Worm (Caenorhabditis elegans): Measurements from ENCODE around the gene hot-6.

The hot-6 gene

ce11 chrV:11043767-11044166, 21.0 kb upstream of the hot-6 start, which contains the start of gene C45B11.6:
TSS of gene C45B11.6 (plus strand) at chrV:11044067.
- no peak for TF ChIP-seq ceh-8 (GFP tag; optimal IDR thresholded peaks at IDR 0.05)
- TF ChIP-seq hlh-4 (tag; optimal IDR thresholded peaks at IDR 0.05): no peak
- TF ChIP-seq fos-1 (tag; optimal IDR thresholded peaks at IDR 0.05): no peak
- TF ChIP-seq efl-1 (optimal IDR thresholded peaks at IDR 0.05): no peak
- no peak for TF ChIP-seq efl-1 (GFP tag; optimal IDR thresholded peaks at IDR 0.05 in 1 of 2)
- TF ChIP-seq mef-2 (tag; optimal IDR thresholded peaks at IDR 0.05): no peak
- no peak for TF ChIP-seq nhr-90 (tag; optimal IDR thresholded peaks at IDR 0.05; ENCODE audit: poor library complexity)
- no peak for TF ChIP-seq lin-15B (tag; optimal IDR thresholded peaks at IDR 0.05)
- no peak for TF ChIP-seq dsc-1 (tag; optimal IDR thresholded peaks at IDR 0.05)
- no peak for TF ChIP-seq ceh-82 (tag; optimal IDR thresholded peaks at IDR 0.05)
- TF ChIP-seq ces-1 (GFP tag; optimal IDR thresholded peaks at IDR 0.05): no peak
- no peak for TF ChIP-seq elt-2 (tag; optimal IDR thresholded peaks at IDR 0.05)
- no peak for TF ChIP-seq C34B4.2 (tag; optimal IDR thresholded peaks at IDR 0.05)
- no peak for TF ChIP-seq nhr-12 (tag; optimal IDR thresholded peaks at IDR 0.05)
- TF ChIP-seq isw-1 (GFP tag; IDR thresholded peaks at IDR 0.05): no peak

ce11 chrV:11042538-11042937, 19.8 kb upstream of the hot-6 start, which contains the start of gene C45B11.2:
TSS of gene C45B11.2 (plus strand) at chrV:11042710.
- TF ChIP-seq dsc-1 (tag; optimal IDR thresholded peaks at IDR 0.05) (no peak), nhr-20 (tag; optimal IDR thresholded peaks at IDR 0.05) (no peak), grh-1 (GFP tag; IDR thresholded peaks at IDR 0.05) (no peak), pag-3 (tag; optimal IDR thresholded peaks at IDR 0.05; ENCODE audit: borderline replicate concordance, insufficient read depth) (no peak), xbp-1 (tag; optimal IDR thresholded peaks at IDR 0.05) (no peak), ztf-4 (tag; optimal IDR thresholded peaks at IDR 0.05) (no peak), aly-2 (tag; optimal IDR thresholded peaks at IDR 0.05) (no peak)

DNA sequence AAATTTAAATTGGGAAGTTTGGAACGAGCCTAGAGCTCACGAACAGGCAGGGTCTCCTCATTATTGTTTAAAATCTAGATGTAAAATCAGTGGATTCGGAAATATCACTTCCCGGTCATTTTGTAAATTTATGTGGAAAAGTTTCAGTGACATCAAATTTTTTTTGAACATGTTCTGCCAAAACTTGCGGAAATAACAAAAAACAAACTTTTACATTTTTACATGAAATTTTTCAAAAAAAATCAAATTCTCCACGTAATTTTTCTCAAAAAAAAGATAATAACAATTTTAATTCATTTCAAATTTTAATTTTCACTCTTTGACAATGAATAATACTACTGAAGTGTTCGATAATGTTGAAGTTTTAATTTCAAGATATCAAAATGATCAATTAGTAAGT, 18.8 kb upstream of the hot-6 start, which contains the start of gene C45B11.5:
C45B11.5 (plus strand) TSS at position 301 of the 400 bp plus-strand sequence.
- no peak for TF ChIP-seq unc-62 (GFP tag; optimal IDR thresholded peaks at IDR 0.05)
- no peak for TF ChIP-seq alr-1 (tag; optimal IDR thresholded peaks at IDR 0.05; ENCODE audit: borderline replicate concordance)
- TF ChIP-seq Y116A8C.19 (tag; optimal IDR thresholded peaks at IDR 0.05; ENCODE audit: borderline replicate concordance): no peak
- no peak for TF ChIP-seq ceh-63 (GFP tag; optimal IDR thresholded peaks at IDR 0.05)
- no peak for TF ChIP-seq irx-1 (tag; optimal IDR thresholded peaks at IDR 0.05)

- no peak for TF ChIP-seq alr-1 (tag; optimal IDR thresholded peaks at IDR 0.05; ENCODE audit: borderline replicate concordance)
These were observed 17.7 kb upstream of the hot-6 start, which contains the start of gene C45B11.8 for ce11 chrV:11040473-11040872. TSS of gene C45B11.8 (plus strand) at chrV:11040773.

DNA sequence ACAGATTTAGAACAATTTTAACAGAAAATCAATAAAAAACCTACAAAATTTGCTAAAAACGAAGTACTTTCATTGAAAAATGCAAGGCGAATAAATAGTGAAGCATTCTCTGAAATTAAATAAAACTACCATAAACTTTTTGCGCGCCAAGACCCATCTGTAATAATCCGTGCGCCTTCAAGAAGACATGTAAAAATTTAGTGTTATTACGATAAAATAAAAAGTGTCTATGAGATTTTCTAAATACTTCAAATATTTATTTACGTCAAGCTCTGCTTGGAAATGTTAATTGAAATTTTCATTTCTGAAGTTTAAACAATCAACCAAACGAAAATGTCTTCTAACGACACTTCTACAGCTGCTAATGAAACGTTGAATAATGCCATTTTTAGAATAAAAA, 17.3 kb upstream of the hot-6 start, which contains the start of gene C45B11.9:
C45B11.9 (plus strand) TSS at position 301 of the 400 bp plus-strand sequence.
- TF ChIP-seq ztf-4 (tag; optimal IDR thresholded peaks at IDR 0.05): no peak
- TF ChIP-seq lir-3 (tag; optimal IDR thresholded peaks at IDR 0.05; ENCODE audit: poor library complexity): no peak
- TF ChIP-seq F16B12.6 (tag; optimal IDR thresholded peaks at IDR 0.05): no peak

DNA sequence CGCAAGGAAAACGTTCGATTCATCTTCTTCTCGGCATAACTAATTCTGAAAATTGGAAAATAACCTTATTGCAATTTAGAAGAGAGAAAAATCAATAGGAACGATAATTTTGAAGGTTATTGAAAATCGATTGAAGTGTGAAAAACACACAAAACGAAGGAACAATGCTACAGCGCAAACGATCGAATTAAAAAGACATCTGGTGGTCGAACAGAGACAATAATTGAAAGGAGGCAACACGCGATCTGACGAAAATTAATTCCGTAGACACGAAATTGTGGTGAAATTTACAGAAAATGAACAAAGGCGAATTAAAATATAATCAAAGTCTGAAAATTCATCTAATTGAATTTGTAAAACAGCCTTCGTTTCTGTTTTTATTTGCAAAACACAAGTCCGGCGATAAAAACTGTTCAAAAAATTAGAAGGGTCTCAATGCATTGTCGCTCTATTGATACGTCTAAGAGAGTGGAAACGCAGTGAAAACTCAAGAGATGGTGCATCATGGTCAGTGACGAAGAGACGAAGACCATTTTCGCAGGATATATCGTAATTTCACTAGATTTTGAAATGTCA, 16.7 kb upstream of the hot-6 start, which contains the start of gene pak-2:
pak-2 (minus strand) TSS at position 51 of the 576 bp plus-strand sequence.
- TF ChIP-seq mef-2 (tag; optimal IDR thresholded peaks at IDR 0.05): no peak
- peak; percentile 62 for TF ChIP-seq irx-1 (tag; optimal IDR thresholded peaks at IDR 0.05)
- peak; percentile 74 to 89 for TF ChIP-seq lin-35 (GFP tag; optimal IDR thresholded peaks at IDR 0.05)
- TF ChIP-seq fos-1 (tag; optimal IDR thresholded peaks at IDR 0.05): peak; percentile 60
- peak in 1 of 2 experiments; percentile 18 for TF ChIP-seq mdl-1 (tag; optimal IDR thresholded peaks at IDR 0.05)
- peak; percentile 90 for TF ChIP-seq nhr-47 (tag; optimal IDR thresholded peaks at IDR 0.05)
- TF ChIP-seq ztf-4 (tag; optimal IDR thresholded peaks at IDR 0.05): no peak
- peak; percentile 37 for TF ChIP-seq snpc-4 (tag; optimal IDR thresholded peaks at IDR 0.05)
- TF ChIP-seq isw-1 (GFP tag; IDR thresholded peaks at IDR 0.05): peak; percentile 87
- TF ChIP-seq nhr-11 (tag; optimal IDR thresholded peaks at IDR 0.05): no peak
- TF ChIP-seq aly-2 (tag; optimal IDR thresholded peaks at IDR 0.05): peak; percentile 53
- TF ChIP-seq hlh-17 (GFP tag; optimal IDR thresholded peaks at IDR 0.05; ENCODE audit: borderline replicate concordance): no peak
- peak; percentile 80 for TF ChIP-seq swsn-7 (tag; optimal IDR thresholded peaks at IDR 0.05)
- TF ChIP-seq ztf-11 (tag; optimal IDR thresholded peaks at IDR 0.05): peak in 1 of 2 experiments; percentile 88
- TF ChIP-seq nhr-28 (tag; optimal IDR thresholded peaks at IDR 0.05): no peak
- peak; percentile 74 for TF ChIP-seq lin-13 (GFP tag; optimal IDR thresholded peaks at IDR 0.05)
- TF ChIP-seq grh-1 (GFP tag; IDR thresholded peaks at IDR 0.05): peak; percentile 31; the same call in 1 of the 2 replicates
- TF ChIP-seq lin-15B (tag; optimal IDR thresholded peaks at IDR 0.05): peak; percentile 43
- peak; percentile 58 for TF ChIP-seq elt-2 (tag; optimal IDR thresholded peaks at IDR 0.05)
- TF ChIP-seq fkh-4 (tag; optimal IDR thresholded peaks at IDR 0.05; ENCODE audit: borderline replicate concordance): peak; percentile 85
- TF ChIP-seq sox-4 (tag; optimal IDR thresholded peaks at IDR 0.05): peak; percentile 74
